Worm (Caenorhabditis elegans) whole organism, L4 larva: Measurements from ENCODE around the gene srw-33.

Experiments used
- F10B5.3 ChIP-seq: sonication (generic microtip); optimal IDR thresholded peaks from 2 replicates; lab custom pipeline; 2016; ENCODE audit warnings: mild to moderate bottlenecking, missing genetic modification characterization, missing compliant biosample characterization
- F37D6.2 ChIP-seq: sonication (generic microtip); optimal IDR thresholded peaks from 2 replicates; lab custom pipeline; 2016; ENCODE audit warnings: mild to moderate bottlenecking, missing genetic modification characterization, missing compliant biosample characterization
- F44E2.7 ChIP-seq: fragments of 200-800 bp; sonication (Bioruptor generic); IDR thresholded peaks from 2 replicates; pipeline ENCODE4 v2.1.2; 2022; ENCODE audit warnings: missing genetic modification characterization, missing compliant biosample characterization
- R02D3.7 ChIP-seq: fragments of 150-350 bp; sonication (generic microtip); optimal IDR thresholded peaks from 3 replicates; lab custom pipeline; 2014; ENCODE audit warnings: missing biosample characterization, missing genetic modification characterization
- T20F7.1 ChIP-seq: fragments of 200-800 bp; sonication (Bioruptor generic); optimal IDR thresholded peaks from 2 replicates; lab custom pipeline; 2018; ENCODE audit warnings: mild to moderate bottlenecking, missing genetic modification characterization, missing compliant biosample characterization
- T26A8.4 ChIP-seq: fragments of 200-800 bp; sonication (Bioruptor generic); IDR thresholded peaks from 2 replicates; pipeline ENCODE4 v1.3.6; 2022; ENCODE audit warnings: missing genetic modification characterization, missing compliant biosample characterization
- ZK337.2 ChIP-seq: fragments of 200-800 bp; sonication (Bioruptor generic); IDR thresholded peaks from 2 replicates; pipeline ENCODE4 v1.3.6; 2022; ENCODE audit warnings: missing genetic modification reagents, missing genetic modification characterization, missing compliant biosample characterization
- ama-1 ChIP-seq: fragments of 150-350 bp; optimal IDR thresholded peaks from 2 replicates; lab custom pipeline; 2014; ENCODE audit warnings: inconsistent platforms, mixed read lengths
- arid-1 ChIP-seq: fragments of 200-800 bp; sonication (Bioruptor generic); conservative IDR thresholded peaks from 2 replicates; pipeline ENCODE4 v1.3.6; 2022; ENCODE audit warnings: missing genetic modification reagents, missing genetic modification characterization, missing compliant biosample characterization
- ceh-44 ChIP-seq: fragments of 200-800 bp; sonication (Bioruptor generic); IDR thresholded peaks from 2 replicates; pipeline ENCODE4 v1.3.6; 2022; ENCODE audit warnings: missing genetic modification reagents, missing genetic modification characterization, missing compliant biosample characterization
- ces-1 ChIP-seq: fragments of 150-350 bp; sonication (generic microtip); optimal IDR thresholded peaks from 4 replicates; lab custom pipeline; 2014; ENCODE audit warnings: missing biosample characterization, missing genetic modification reagents, missing genetic modification characterization
- cey-2 ChIP-seq: sonication (generic microtip); optimal IDR thresholded peaks from 3 replicates; lab custom pipeline; 2017; ENCODE audit warnings: missing genetic modification characterization, mild to moderate bottlenecking, missing compliant biosample characterization, antibody characterized with exemption, borderline replicate concordance; ENCODE audit not compliant: insufficient read depth
- ctbp-1 ChIP-seq: fragments of 200-800 bp; sonication (Bioruptor generic); IDR thresholded peaks from 2 replicates; pipeline ENCODE4 v1.3.6; 2022; ENCODE audit warnings: missing genetic modification reagents, missing genetic modification characterization, missing compliant biosample characterization
- daf-16 ChIP-seq, 3 experiments: sonication (generic microtip); optimal IDR thresholded peaks; 2 replicates each; lab custom pipeline; 2016 to 2017; ENCODE audit warnings: missing genetic modification characterization in 3 of 3, missing genetic modification reagents in 3 of 3, mild to moderate bottlenecking in 2 of 3, missing compliant biosample characterization in 2 of 3, missing biosample characterization in 1 of 3, moderate library complexity in 1 of 3
- daf-19 ChIP-seq: fragments of 200-800 bp; sonication (Bioruptor generic); conservative IDR thresholded peaks from 2 replicates; pipeline ENCODE4 v1.3.6; 2022; ENCODE audit warnings: missing genetic modification characterization, missing compliant biosample characterization
- dmd-8 ChIP-seq: fragments of 200-800 bp; sonication (Bioruptor generic); IDR thresholded peaks from 2 replicates; pipeline ENCODE4 v1.3.6; 2022; ENCODE audit warnings: missing genetic modification characterization, missing compliant biosample characterization
- dmd-9 ChIP-seq: fragments of 200-800 bp; sonication (Bioruptor generic); IDR thresholded peaks from 2 replicates; pipeline ENCODE4 v1.3.6; 2022; ENCODE audit warnings: missing genetic modification reagents, missing genetic modification characterization, missing compliant biosample characterization
- duxl-1 ChIP-seq: sonication (generic microtip); optimal IDR thresholded peaks from 2 replicates; lab custom pipeline; 2016; ENCODE audit warnings: mild to moderate bottlenecking, missing genetic modification characterization, moderate library complexity, missing compliant biosample characterization; ENCODE audit not compliant: poor library complexity
- egl-27 ChIP-seq: sonication (generic microtip); optimal IDR thresholded peaks from 3 replicates; lab custom pipeline; 2017; ENCODE audit warnings: missing biosample characterization, missing genetic modification reagents, missing genetic modification characterization
- egl-43 ChIP-seq: fragments of 200-800 bp; sonication (Bioruptor generic); IDR thresholded peaks from 2 replicates; pipeline ENCODE4 v1.3.6; 2022; ENCODE audit warnings: missing genetic modification reagents, missing genetic modification characterization, missing compliant biosample characterization
- hif-1 ChIP-seq, 2 experiments: sonication (generic microtip); optimal IDR thresholded peaks; 2 replicates each; lab custom pipeline; 2016 to 2017; ENCODE audit warnings: missing compliant biosample characterization in 2 of 2, missing genetic modification characterization in 2 of 2, missing genetic modification reagents in 2 of 2, missing genotype in 2 of 2, mild to moderate bottlenecking in 1 of 2
- hlh-11 ChIP-seq: fragments of 200-800 bp; sonication (Bioruptor generic); optimal IDR thresholded peaks from 2 replicates; lab custom pipeline; 2018; ENCODE audit warnings: mild to moderate bottlenecking, missing genetic modification characterization, missing compliant biosample characterization
- hlh-30 ChIP-seq: sonication (generic microtip); optimal IDR thresholded peaks from 2 replicates; lab custom pipeline; 2017; ENCODE audit warnings: antibody characterized with exemption, mild to moderate bottlenecking, missing genetic modification characterization, missing compliant biosample characterization; ENCODE audit not compliant: insufficient read depth
- jun-1 ChIP-seq: fragments of 150-350 bp; optimal IDR thresholded peaks from 2 replicates; lab custom pipeline; 2014; ENCODE audit warnings: missing biosample characterization, missing genetic modification reagents, missing genetic modification characterization
- lim-7 ChIP-seq: fragments of 200-800 bp; sonication (Bioruptor generic); IDR thresholded peaks from 2 replicates; pipeline ENCODE4 v1.3.6; 2022; ENCODE audit warnings: missing genetic modification characterization, missing compliant biosample characterization
- lin-1 ChIP-seq: fragments of 200-800 bp; sonication (Bioruptor generic); IDR thresholded peaks from 2 replicates; pipeline ENCODE4 v1.3.6; 2022; ENCODE audit warnings: missing genetic modification reagents, missing genetic modification characterization, missing compliant biosample characterization
- lin-15B ChIP-seq: fragments of 150-350 bp; sonication (generic microtip); optimal IDR thresholded peaks from 3 replicates; lab custom pipeline; 2014; ENCODE audit warnings: missing biosample characterization, missing genetic modification characterization
- lin-38 ChIP-seq: fragments of 200-800 bp; sonication (Bioruptor generic); IDR thresholded peaks from 2 replicates; pipeline ENCODE4 v1.3.6; 2022; ENCODE audit warnings: missing genetic modification reagents, missing genetic modification characterization, missing compliant biosample characterization
- lsy-2 ChIP-seq, 2 experiments: fragments of 150-350 bp in 1 of 2; sonication (generic microtip) in 1 of 2; optimal IDR thresholded peaks; 2 replicates each; lab custom pipeline; 2014 to 2017; ENCODE audit warnings: missing biosample characterization in 2 of 2, missing genetic modification characterization in 2 of 2
- mep-1 ChIP-seq: fragments of 150-350 bp; sonication (generic microtip); optimal IDR thresholded peaks from 3 replicates; lab custom pipeline; 2014; ENCODE audit warnings: missing biosample characterization, missing genetic modification characterization
- mxl-3 ChIP-seq: fragments of 200-800 bp; sonication (Bioruptor generic); optimal IDR thresholded peaks from 2 replicates; lab custom pipeline; 2018; ENCODE audit warnings: mild to moderate bottlenecking, missing genetic modification characterization, missing compliant biosample characterization
- nhr-102 ChIP-seq: sonication (generic microtip); optimal IDR thresholded peaks from 2 replicates; lab custom pipeline; 2016; ENCODE audit warnings: mild to moderate bottlenecking, missing genetic modification characterization, moderate library complexity, missing compliant biosample characterization
- nhr-11 ChIP-seq: fragments of 150-350 bp; optimal IDR thresholded peaks from 2 replicates; lab custom pipeline; 2014; ENCODE audit warnings: missing biosample characterization, missing genetic modification characterization
- nhr-237 ChIP-seq: sonication (generic microtip); optimal IDR thresholded peaks from 2 replicates; lab custom pipeline; 2017; ENCODE audit warnings: missing biosample characterization, missing genetic modification characterization
- nhr-41 ChIP-seq: fragments of 200-800 bp; sonication (Bioruptor generic); IDR thresholded peaks from 2 replicates; pipeline ENCODE4 v1.3.6; 2022; ENCODE audit warnings: missing genetic modification reagents, missing genetic modification characterization, missing compliant biosample characterization
- nhr-42 ChIP-seq: fragments of 200-800 bp; sonication (Bioruptor generic); IDR thresholded peaks from 2 replicates; pipeline ENCODE4 v1.3.6; 2022; ENCODE audit warnings: missing genetic modification characterization, missing compliant biosample characterization
- nhr-6 ChIP-seq: fragments of 150-350 bp; optimal IDR thresholded peaks from 2 replicates; lab custom pipeline; 2014; ENCODE audit warnings: missing biosample characterization, missing genetic modification characterization
- nhr-76 ChIP-seq: fragments of 150-350 bp; optimal IDR thresholded peaks from 2 replicates; lab custom pipeline; 2014; ENCODE audit warnings: missing biosample characterization, missing genetic modification characterization
- pha-4 ChIP-seq, 2 experiments: fragments of 150-350 bp in 1 of 2; fragments of 200-800 bp in 1 of 2; sonication (Bioruptor generic) in 1 of 2; IDR thresholded peaks in 1 of 2; optimal IDR thresholded peaks in 1 of 2; 2 replicates each; pipeline versions ENCODE4 v1.3.6 to Lab custom; 2014 to 2022; ENCODE audit warnings: missing genetic modification characterization in 2 of 2, missing genetic modification reagents in 2 of 2, missing biosample characterization in 1 of 2, missing compliant biosample characterization in 1 of 2
- pqm-1 ChIP-seq: sonication (generic microtip); optimal IDR thresholded peaks from 2 replicates; lab custom pipeline; 2017; ENCODE audit warnings: missing biosample characterization, missing genetic modification characterization
- saeg-2 ChIP-seq: fragments of 200-800 bp; sonication (Bioruptor generic); IDR thresholded peaks from 2 replicates; pipeline ENCODE4 v1.3.6; 2022; ENCODE audit warnings: missing genetic modification reagents, missing genetic modification characterization, missing compliant biosample characterization
- set-16 ChIP-seq: fragments of 200-800 bp; sonication (Bioruptor generic); IDR thresholded peaks from 2 replicates; pipeline ENCODE4 v1.3.6; 2022; ENCODE audit warnings: missing genetic modification reagents, missing genetic modification characterization, missing compliant biosample characterization
- snpc-4 ChIP-seq: fragments of 150-350 bp; optimal IDR thresholded peaks from 2 replicates; lab custom pipeline; 2014; ENCODE audit warnings: missing biosample characterization, missing genetic modification characterization
- tag-97 ChIP-seq: fragments of 200-800 bp; sonication (Bioruptor generic); IDR thresholded peaks from 2 replicates; pipeline ENCODE4 v1.3.6; 2022; ENCODE audit warnings: missing genetic modification characterization, missing compliant biosample characterization
- unc-39 ChIP-seq: sonication (generic microtip); optimal IDR thresholded peaks from 2 replicates; lab custom pipeline; 2017; ENCODE audit warnings: missing biosample characterization, missing genetic modification characterization
- unc-62 ChIP-seq, 3 experiments: fragments of 150-350 bp in 1 of 3; sonication (generic microtip); optimal IDR thresholded peaks in 2 of 3; peaks in 1 of 3; 1 replicate in 1 of 3; 2 replicates in 2 of 3; lab custom pipeline; 2014 to 2017; ENCODE audit warnings: missing biosample characterization in 3 of 3, missing genetic modification characterization in 3 of 3, missing genetic modification reagents in 3 of 3, missing genotype in 1 of 3
- vab-7 ChIP-seq: fragments of 200-800 bp; sonication (Bioruptor generic); IDR thresholded peaks from 2 replicates; pipeline ENCODE4 v1.3.6; 2022; ENCODE audit warnings: missing genetic modification reagents, missing genetic modification characterization, missing compliant biosample characterization
- zag-1 ChIP-seq: fragments of 150-350 bp; optimal IDR thresholded peaks from 2 replicates; lab custom pipeline; 2014; ENCODE audit warnings: missing biosample characterization, missing genetic modification characterization
- zfp-3 ChIP-seq: fragments of 200-800 bp; sonication (Bioruptor generic); conservative IDR thresholded peaks from 2 replicates; pipeline ENCODE4 v1.3.6; 2022; ENCODE audit warnings: missing genetic modification reagents, missing genetic modification characterization, missing compliant biosample characterization
- ztf-7 ChIP-seq: fragments of 150-350 bp; optimal IDR thresholded peaks from 2 replicates; lab custom pipeline; 2014; ENCODE audit warnings: missing biosample characterization, missing genetic modification characterization

Gene srw-33

ce11 chrV:15479825-15480224 is 28.5 kb upstream of the srw-33 start (continued):
- TF ChIP-seq ceh-44 (no peak), lin-15B (tag; lab: Kevin White, UChicago) (no peak), cey-2 (tag; lab: Kevin White, UChicago) (no peak), zag-1 (tag; lab: Kevin White, UChicago) (no peak), R02D3.7 (no peak), ZK337.2 (GFP tag; lab: Robert Waterston, UW) (no peak), dmd-8 (GFP tag; lab: Robert Waterston, UW) (peak; percentile 73; the same call in 1 of the 2 replicates), jun-1 (tag; lab: Kevin White, UChicago) (no peak), hlh-30 (tag; lab: Kevin White, UChicago) (no peak), lin-38 (GFP tag; lab: Robert Waterston, UW) (no peak), ctbp-1 (GFP tag; lab: Robert Waterston, UW) (no peak), nhr-102 (no peak), daf-16 (GFP tag; optimal IDR thresholded peaks at IDR 0.05; lab: Kevin White, UChicago) (peak in 1 of 2 experiments; percentile 7), daf-16 (tag; optimal IDR thresholded peaks at IDR 0.05; lab: Kevin White, UChicago) (peak; percentile 22), lsy-2 (tag; optimal IDR thresholded peaks at IDR 0.05; lab: Kevin White, UChicago) (no peak), mep-1 (tag; lab: Kevin White, UChicago) (no peak), arid-1 (peak; percentile 56; the same call in 1 of the 2 replicates), zfp-3 (no peak), hlh-11 (tag; lab: Kevin White, UChicago) (peak; percentile 2), nhr-11 (tag; lab: Kevin White, UChicago) (no peak), tag-97 (no peak), duxl-1 (tag; lab: Kevin White, UChicago) (peak; percentile 14), vab-7 (GFP tag; lab: Robert Waterston, UW) (0 out of 2 replicates have a peak, but pooled peaks have one; percentile 28), saeg-2 (GFP tag; lab: Robert Waterston, UW) (no peak), F10B5.3 (tag; lab: Kevin White, UChicago) (no peak), snpc-4 (tag; lab: Kevin White, UChicago) (no peak), egl-43 (GFP tag; lab: Robert Waterston, UW) (peak; percentile 83), F37D6.2 (tag; lab: Kevin White, UChicago) (no peak), nhr-41 (no peak), egl-27 (tag; lab: Kevin White, UChicago) (no peak), lin-1 (GFP tag; lab: Robert Waterston, UW) (0 out of 2 replicates have a peak, but pooled peaks have one; percentile 32), T26A8.4 (GFP tag; lab: Robert Waterston, UW) (no peak), nhr-42 (no peak), T20F7.1 (no peak), unc-39 (no peak), F44E2.7 (GFP tag; lab: Robert Waterston, UW) (no peak), dmd-9 (GFP tag; lab: Robert Waterston, UW) (no peak), pqm-1 (tag; lab: Kevin White, UChicago) (no peak), hif-1 (tag; optimal IDR thresholded peaks at IDR 0.05; lab: Kevin White, UChicago) (no peak), ces-1 (GFP tag; lab: Kevin White, UChicago) (no peak), lim-7 (GFP tag; lab: Robert Waterston, UW) (peak; percentile 68), nhr-76 (no peak), nhr-237 (no peak), mxl-3 (GFP tag; lab: Kevin White, UChicago) (no peak), set-16 (GFP tag; lab: Robert Waterston, UW) (no peak), unc-62 (GFP tag; optimal IDR thresholded peaks at IDR 0.05 in 1 of 2; lab: Kevin White, UChicago) (no peak), unc-62 (tag; optimal IDR thresholded peaks at IDR 0.05; lab: Kevin White, UChicago) (no peak), ama-1 (lab: Kevin White, UChicago) (no peak), nhr-6 (tag; lab: Kevin White, UChicago) (no peak), pha-4 (GFP tag; IDR thresholded peaks at IDR 0.05; lab: Robert Waterston, UW) (peak; percentile 13; the same call in 1 of the 2 replicates), pha-4 (tag; optimal IDR thresholded peaks at IDR 0.05; lab: Kevin White, UChicago) (no peak), ztf-7 (no peak), daf-19 (no peak)
